Fruit fly (Drosophila melanogaster) whole organism, embryonic: ENCODE measurements around the gene BckdhA.
A peak's percentile ranks its signal among the peaks of the same experiment; 100 is the strongest.

Experiments
- Ada2b ChIP-seq: fragments of 200-800 bp; sonication (Bioruptor generic); IDR thresholded peaks from 2 replicates; pipeline ENCODE4 v1.3.6; 2022; ENCODE audit warnings: missing biosample characterization, missing genetic modification characterization
- CG12071 ChIP-seq: fragments of 200-800 bp; sonication (Bioruptor generic); optimal IDR thresholded peaks from 3 replicates; lab custom pipeline; 2018; ENCODE audit warnings: missing biosample characterization, mild to moderate bottlenecking, missing genetic modification characterization
- CG1233 ChIP-seq: fragments of 200-800 bp; sonication (Bioruptor generic); optimal IDR thresholded peaks from 4 replicates; lab custom pipeline; 2018; ENCODE audit warnings: missing biosample characterization, mild to moderate bottlenecking, missing genetic modification characterization
- CG12659 ChIP-seq: fragments of 200-800 bp; sonication (Bioruptor generic); optimal IDR thresholded peaks from 3 replicates; lab custom pipeline; 2017; ENCODE audit warnings: mild to moderate bottlenecking, missing biosample characterization, missing genetic modification reagents, missing genetic modification characterization
- CG13894 ChIP-seq: fragments of 200-800 bp; sonication (Bioruptor generic); optimal IDR thresholded peaks from 3 replicates; lab custom pipeline; 2018; ENCODE audit warnings: missing biosample characterization, mild to moderate bottlenecking, missing genetic modification characterization, moderate library complexity
- CG1529 ChIP-seq: fragments of 200-800 bp; sonication (Bioruptor generic); optimal IDR thresholded peaks from 3 replicates; lab custom pipeline; 2018; ENCODE audit warnings: missing biosample characterization, missing genetic modification characterization
- CG15514 ChIP-seq: fragments of 200-800 bp; sonication (Bioruptor generic); optimal IDR thresholded peaks from 3 replicates; lab custom pipeline; 2017; ENCODE audit warnings: missing biosample characterization, missing genetic modification characterization, mild to moderate bottlenecking, moderate library complexity, missing genetic modification reagents
- CG17186 ChIP-seq: fragments of 200-800 bp; sonication (Bioruptor generic); optimal IDR thresholded peaks from 3 replicates; lab custom pipeline; 2017; ENCODE audit warnings: missing biosample characterization, missing genetic modification reagents, missing genetic modification characterization
- CG17802 ChIP-seq: fragments of 200-800 bp; sonication (Bioruptor generic); optimal IDR thresholded peaks from 2 replicates; lab custom pipeline; 2018; ENCODE audit warnings: missing biosample characterization, mild to moderate bottlenecking, missing genetic modification characterization, moderate library complexity
- CG31365 ChIP-seq: fragments of 200-800 bp; sonication (Bioruptor generic); optimal IDR thresholded peaks from 2 replicates; lab custom pipeline; 2018; ENCODE audit warnings: missing biosample characterization, mild to moderate bottlenecking, missing genetic modification characterization
- CG34422 ChIP-seq: fragments of 200-800 bp; sonication (Bioruptor generic); IDR thresholded peaks from 3 replicates; pipeline ENCODE4 v1.3.6; 2022; ENCODE audit warnings: missing biosample characterization, missing genetic modification characterization
- CG4730 ChIP-seq: fragments of 200-800 bp; sonication (Bioruptor generic); IDR thresholded peaks from 2 replicates; pipeline ENCODE4 v1.3.6; 2022; ENCODE audit warnings: missing biosample characterization, missing genetic modification characterization
- CG6254 ChIP-seq: fragments of 200-800 bp; sonication (Bioruptor generic); optimal IDR thresholded peaks from 3 replicates; lab custom pipeline; 2017; ENCODE audit warnings: mild to moderate bottlenecking, missing biosample characterization, missing genetic modification reagents, missing genetic modification characterization
- CG9932 ChIP-seq: fragments of 200-800 bp; sonication (Bioruptor generic); IDR thresholded peaks from 2 replicates; pipeline ENCODE4 v1.3.6; 2022; ENCODE audit warnings: missing biosample characterization, missing genetic modification characterization
- CkIIα-i1 ChIP-seq: fragments of 200-800 bp; sonication (Bioruptor generic); IDR thresholded peaks from 2 replicates; pipeline ENCODE4 v1.3.6; 2022; ENCODE audit warnings: missing biosample characterization, missing genetic modification characterization
- Dbx ChIP-seq: fragments of 200-800 bp; sonication (Bioruptor generic); IDR thresholded peaks from 3 replicates; pipeline ENCODE4 v1.3.6; 2022; ENCODE audit warnings: missing biosample characterization, missing genetic modification characterization
- Dfd ChIP-seq, 2 experiments: fragments of >200 bp; optimal IDR thresholded peaks; 2 replicates each; lab custom pipeline; 2017; ENCODE audit warnings: missing biosample characterization in 2 of 2, missing genetic modification characterization in 2 of 2
- Doc2 ChIP-seq: fragments of 200-800 bp; sonication (Bioruptor generic); IDR thresholded peaks from 2 replicates; pipeline ENCODE4 v1.3.6; 2022; ENCODE audit warnings: missing biosample characterization, missing genetic modification characterization
- E2f1 ChIP-seq: fragments of 200-800 bp; sonication (Bioruptor generic); IDR thresholded peaks from 2 replicates; pipeline ENCODE4 v1.3.6; 2022; ENCODE audit warnings: missing biosample characterization, missing genetic modification characterization
- ERR ChIP-seq: fragments of 200-800 bp; sonication (Bioruptor generic); optimal IDR thresholded peaks from 2 replicates; lab custom pipeline; 2016; ENCODE audit warnings: missing biosample characterization, missing genetic modification characterization
- GATAe ChIP-seq: fragments of 200-800 bp; sonication (Bioruptor generic); conservative IDR thresholded peaks from 2 replicates; pipeline ENCODE4 v1.3.6; 2022; ENCODE audit warnings: missing biosample characterization, missing genetic modification characterization
- NFAT ChIP-seq: fragments of 200-800 bp; sonication (Bioruptor generic); IDR thresholded peaks from 2 replicates; pipeline ENCODE4 v1.3.6; 2022; ENCODE audit warnings: missing biosample characterization, missing genetic modification characterization
- PHDP ChIP-seq: fragments of 200-800 bp; sonication (Bioruptor generic); optimal IDR thresholded peaks from 3 replicates; lab custom pipeline; 2018; ENCODE audit warnings: missing biosample characterization, mild to moderate bottlenecking, missing genetic modification characterization, moderate library complexity
- Side ChIP-seq: fragments of 200-800 bp; sonication (Bioruptor generic); optimal IDR thresholded peaks from 2 replicates; lab custom pipeline; 2016; ENCODE audit warnings: missing biosample characterization, missing genetic modification characterization
- Sox100B ChIP-seq: fragments of 200-800 bp; sonication (Bioruptor generic); optimal IDR thresholded peaks from 3 replicates; lab custom pipeline; 2018; ENCODE audit warnings: missing biosample characterization, mild to moderate bottlenecking, missing genetic modification characterization
- Sry-β ChIP-seq: fragments of 200-800 bp; sonication (Bioruptor generic); optimal IDR thresholded peaks from 2 replicates; lab custom pipeline; 2018; ENCODE audit warnings: missing biosample characterization, mild to moderate bottlenecking, missing genetic modification characterization, moderate library complexity
- ab ChIP-seq: fragments of 200-800 bp; sonication (Bioruptor generic); optimal IDR thresholded peaks from 2 replicates; lab custom pipeline; 2016; ENCODE audit warnings: missing biosample characterization, missing genetic modification characterization
- ato ChIP-seq: fragments of 200-800 bp; sonication (Bioruptor generic); IDR thresholded peaks from 2 replicates; pipeline ENCODE4 v1.3.6; 2022; ENCODE audit warnings: missing biosample characterization, missing genetic modification characterization; ENCODE audit not compliant: partially characterized antibody
- chinmo ChIP-seq: fragments of 200-800 bp; sonication (Bioruptor generic); IDR thresholded peaks from 4 replicates; pipeline ENCODE4 v1.3.6; 2022; ENCODE audit warnings: missing biosample characterization, missing genetic modification characterization; ENCODE audit not compliant: partially characterized antibody
- corto ChIP-seq: fragments of 200-800 bp; sonication (Bioruptor generic); optimal IDR thresholded peaks from 2 replicates; lab custom pipeline; 2016; ENCODE audit warnings: missing biosample characterization, mild to moderate bottlenecking, missing genetic modification characterization, moderate library complexity
- da ChIP-seq: fragments of 200-800 bp; sonication (Bioruptor generic); optimal IDR thresholded peaks from 2 replicates; lab custom pipeline; 2016; ENCODE audit warnings: missing biosample characterization, missing genetic modification characterization
- disco-r ChIP-seq: fragments of 200-800 bp; sonication (Bioruptor generic); optimal IDR thresholded peaks from 2 replicates; lab custom pipeline; 2016; ENCODE audit warnings: missing biosample characterization, missing genetic modification characterization
- gsb-n ChIP-seq: fragments of 200-800 bp; sonication (Bioruptor generic); optimal IDR thresholded peaks from 3 replicates; lab custom pipeline; 2018; ENCODE audit warnings: missing biosample characterization, mild to moderate bottlenecking, missing genetic modification characterization
- her ChIP-seq: fragments of 200-800 bp; sonication (Bioruptor generic); optimal IDR thresholded peaks from 2 replicates; lab custom pipeline; 2016; ENCODE audit warnings: missing biosample characterization, missing genetic modification characterization
- kni ChIP-seq: fragments of 200-800 bp; sonication (Bioruptor generic); optimal IDR thresholded peaks from 3 replicates; lab custom pipeline; 2017; ENCODE audit warnings: mild to moderate bottlenecking, missing biosample characterization, missing genetic modification reagents, missing genetic modification characterization
- mam ChIP-seq: fragments of 200-800 bp; sonication (Bioruptor generic); optimal IDR thresholded peaks from 3 replicates; lab custom pipeline; 2016; ENCODE audit warnings: missing biosample characterization, missing genetic modification characterization
- pan ChIP-seq, 4 experiments: fragments of >200 bp in 3 of 4; fragments of 200-800 bp in 1 of 4; sonication (Bioruptor generic) in 1 of 4; optimal IDR thresholded peaks in 3 of 4; IDR thresholded peaks in 1 of 4; 2 replicates each; pipeline versions ENCODE4 v1.3.6 to Lab custom; 2017 to 2022; ENCODE audit warnings: missing biosample characterization in 2 of 4, missing genetic modification characterization in 2 of 4, mixed read lengths in 1 of 4
- pho ChIP-seq: fragments of 200-800 bp; sonication (Bioruptor generic); optimal IDR thresholded peaks from 2 replicates; lab custom pipeline; 2016; ENCODE audit warnings: missing biosample characterization, missing genetic modification characterization
- pita ChIP-seq: fragments of 200-800 bp; sonication (Bioruptor generic); optimal IDR thresholded peaks from 2 replicates; lab custom pipeline; 2017; ENCODE audit warnings: missing biosample characterization, mild to moderate bottlenecking, missing genetic modification characterization
- psq ChIP-seq: fragments of 200-800 bp; sonication (Bioruptor generic); optimal IDR thresholded peaks from 2 replicates; lab custom pipeline; 2017; ENCODE audit warnings: missing biosample characterization, missing genetic modification characterization
- tio ChIP-seq: fragments of 200-800 bp; sonication (Bioruptor generic); optimal IDR thresholded peaks from 2 replicates; lab custom pipeline; 2017; ENCODE audit warnings: missing biosample characterization, missing genetic modification characterization, inconsistent platforms
- trem ChIP-seq: fragments of 200-800 bp; optimal IDR thresholded peaks from 3 replicates; lab custom pipeline; 2019; ENCODE audit warnings: missing biosample characterization, mild to moderate bottlenecking, missing genetic modification characterization, moderate library complexity
- ttk ChIP-seq: fragments of 200-800 bp; sonication (Bioruptor generic); IDR thresholded peaks from 2 replicates; pipeline ENCODE4 v2.1.2; 2022; ENCODE audit warnings: missing biosample characterization, missing genetic modification characterization
- tup ChIP-seq: fragments of 200-800 bp; sonication (Bioruptor generic); optimal IDR thresholded peaks from 2 replicates; lab custom pipeline; 2016; ENCODE audit warnings: missing biosample characterization, mild to moderate bottlenecking, missing genetic modification characterization, moderate library complexity
- twi ChIP-seq: fragments of 200-800 bp; optimal IDR thresholded peaks from 2 replicates; lab custom pipeline; 2019; ENCODE audit warnings: missing biosample characterization, mild to moderate bottlenecking, missing genetic modification characterization, moderate library complexity
- unpg ChIP-seq: fragments of 200-800 bp; sonication (Bioruptor generic); optimal IDR thresholded peaks from 3 replicates; lab custom pipeline; 2018; ENCODE audit warnings: missing biosample characterization, mild to moderate bottlenecking, missing genetic modification characterization, moderate library complexity
- vfl ChIP-seq: fragments of 200-800 bp; sonication (Bioruptor generic); optimal IDR thresholded peaks from 2 replicates; lab custom pipeline; 2016; ENCODE audit warnings: missing biosample characterization, missing genetic modification characterization
- zfh2 ChIP-seq: fragments of 200-800 bp; sonication (Bioruptor generic); optimal IDR thresholded peaks from 2 replicates; lab custom pipeline; 2016; ENCODE audit warnings: missing biosample characterization, missing genetic modification characterization

Gene BckdhA

DNA sequence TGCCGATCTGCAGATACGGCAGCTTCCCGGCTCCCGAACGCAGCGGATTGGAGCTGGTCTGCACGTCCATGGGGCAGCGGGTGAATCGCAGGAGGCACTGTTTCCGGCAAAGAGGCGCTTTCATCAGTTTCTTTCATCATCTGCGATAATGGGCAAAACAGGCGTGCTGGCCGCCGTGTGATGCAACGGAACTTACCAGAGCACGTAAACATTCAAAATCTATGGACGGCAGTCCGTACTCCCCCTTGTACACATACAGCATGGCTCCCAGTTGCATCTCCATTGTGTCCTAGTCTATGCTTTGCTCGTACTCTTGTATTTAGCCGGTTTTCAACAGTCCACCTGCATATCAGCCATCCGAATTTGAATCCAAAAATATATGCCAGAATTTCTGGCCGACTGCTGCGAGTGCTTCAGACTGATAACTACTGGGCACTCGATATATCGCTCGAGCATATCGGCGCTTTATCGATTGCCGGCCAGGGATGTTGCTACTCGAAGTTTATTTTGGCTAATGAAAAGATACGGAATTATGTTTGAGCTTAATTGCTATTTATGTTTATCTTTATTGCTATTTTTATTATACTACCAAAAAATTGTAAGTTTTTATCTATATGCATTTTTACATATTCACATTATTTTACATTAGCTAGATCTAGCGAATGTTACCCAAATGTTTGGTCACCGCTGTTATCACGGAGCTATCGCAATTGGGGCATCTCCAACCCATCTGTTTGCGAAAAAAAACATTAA, 7.8 kb downstream of the BckdhA start, which contains the start of the genes CG9393 and Vps45 (continued):
- TF ChIP-seq CG13894 (no peak), her (no peak), Sry-β (GFP tag; lab: Kevin White, UChicago) (peak; percentile 96), vfl (GFP tag; lab: Kevin White, UChicago) (peak; percentile 52), CG15514 (GFP tag; lab: Kevin White, UChicago) (peak; percentile 67), pita (GFP tag; lab: Kevin White, UChicago) (no peak), chinmo (GFP tag; lab: Robert Waterston, UW) (peak; percentile 89; the same call in 3 of the 4 replicates), Side (GFP tag; lab: Kevin White, UChicago) (peak; percentile 23), CG12071 (GFP tag; lab: Kevin White, UChicago) (no peak), CG17186 (GFP tag; lab: Kevin White, UChicago) (peak; percentile 60), ato (peak; percentile 87), CG6254 (no peak), psq (GFP tag; lab: Kevin White, UChicago) (peak; percentile 26), mam (GFP tag; lab: Kevin White, UChicago) (peak; percentile 79), Sox100B (GFP tag; lab: Kevin White, UChicago) (no peak), trem (tag; lab: Kevin White, UChicago) (peak; percentile 78), CG1529 (GFP tag; lab: Kevin White, UChicago) (no peak), Dfd (GFP tag; optimal IDR thresholded peaks at IDR 0.05; lab: Kevin White, UChicago) (no peak), Dbx (GFP tag; lab: Robert Waterston, UW) (peak; percentile 80), ttk (GFP tag; lab: Robert Waterston, UW) (0 out of 2 replicates have a peak, but pooled peaks have one; percentile 7), gsb-n (tag; lab: Kevin White, UChicago) (no peak), CG34422 (GFP tag; lab: Robert Waterston, UW) (no peak; the same call in 2 of the 3 replicates), CG9932 (GFP tag; lab: Robert Waterston, UW) (peak; percentile 84), CG17802 (peak; percentile 5), PHDP (tag; lab: Kevin White, UChicago) (peak; percentile 55), Ada2b (GFP tag; lab: Robert Waterston, UW) (peak; percentile 15; the same call in 1 of the 2 replicates), da (GFP tag; lab: Kevin White, UChicago) (peak; percentile 57), ab (GFP tag; lab: Kevin White, UChicago) (no peak), CG1233 (GFP tag; lab: Kevin White, UChicago) (peak; percentile 15), GATAe (GFP tag; lab: Robert Waterston, UW) (peak; percentile 71), E2f1 (GFP tag; lab: Robert Waterston, UW) (peak; percentile 16; the same call in 1 of the 2 replicates), tup (GFP tag; lab: Kevin White, UChicago) (peak; percentile 25), CG12659 (GFP tag; lab: Kevin White, UChicago) (peak; percentile 78), Doc2 (GFP tag; lab: Robert Waterston, UW) (no peak), CG4730 (GFP tag; lab: Robert Waterston, UW) (0 out of 2 replicates have a peak, but pooled peaks have one; percentile 34), kni (GFP tag; lab: Kevin White, UChicago) (peak; percentile 59), CkIIα-i1 (no peak), pho (GFP tag; lab: Kevin White, UChicago) (peak; percentile 81), unpg (GFP tag; lab: Kevin White, UChicago) (no peak), zfh2 (peak; percentile 79), disco-r (GFP tag; lab: Kevin White, UChicago) (no peak), NFAT (GFP tag; lab: Robert Waterston, UW) (peak; percentile 35; the same call in 1 of the 2 replicates), pan (optimal IDR thresholded peaks at IDR 0.05; lab: Kevin White, UChicago) (no peak), pan (GFP tag; optimal IDR thresholded peaks at IDR 0.05 in 1 of 2, IDR thresholded peaks at IDR 0.05 in 1 of 2) (peak in 1 of 2 experiments; percentile 32), CG31365 (no peak), corto (GFP tag; lab: Kevin White, UChicago) (no peak), tio (GFP tag; lab: Kevin White, UChicago) (no peak), twi (peak; percentile 67), ERR (no peak)
